Worm (Caenorhabditis elegans) whole organism, early embryonic: ENCODE results near the gene enpp-1.

Source experiments
- F13C5.2 ChIP-seq: sonication (generic microtip); optimal IDR thresholded peaks from 2 replicates; lab custom pipeline; 2017; ENCODE audit warnings: mild to moderate bottlenecking, missing genetic modification characterization, inconsistent platforms, missing compliant biosample characterization
- aly-1 ChIP-seq: sonication (generic microtip); optimal IDR thresholded peaks from 2 replicates; lab custom pipeline; 2016; ENCODE audit warnings: missing genetic modification characterization, missing compliant biosample characterization
- ama-1 ChIP-seq: fragments of 150-350 bp; optimal IDR thresholded peaks from 2 replicates; lab custom pipeline; 2014
- ceh-13 ChIP-seq: fragments of 200-800 bp; sonication (Bioruptor generic); optimal IDR thresholded peaks from 2 replicates; lab custom pipeline; 2018; ENCODE audit warnings: mild to moderate bottlenecking, missing genetic modification characterization, missing compliant biosample characterization
- ets-7 ChIP-seq: sonication (generic microtip); optimal IDR thresholded peaks from 2 replicates; lab custom pipeline; 2016; ENCODE audit warnings: missing genotype, missing genetic modification characterization, missing compliant biosample characterization
- flt-1 ChIP-seq: fragments of 200-800 bp; sonication (Bioruptor generic); IDR thresholded peaks from 2 replicates; pipeline ENCODE4 v1.3.6; 2022; ENCODE audit warnings: missing genetic modification characterization, missing compliant biosample characterization
- scrt-1 ChIP-seq: fragments of 200-800 bp; sonication (Bioruptor generic); IDR thresholded peaks from 2 replicates; pipeline ENCODE4 v1.3.6; 2022; ENCODE audit warnings: missing genetic modification characterization, missing compliant biosample characterization
- sea-1 ChIP-seq: fragments of 200-800 bp; sonication (Bioruptor generic); conservative IDR thresholded peaks from 2 replicates; pipeline ENCODE4 v1.3.6; 2022; ENCODE audit warnings: missing genetic modification characterization, missing compliant biosample characterization

DNA sequence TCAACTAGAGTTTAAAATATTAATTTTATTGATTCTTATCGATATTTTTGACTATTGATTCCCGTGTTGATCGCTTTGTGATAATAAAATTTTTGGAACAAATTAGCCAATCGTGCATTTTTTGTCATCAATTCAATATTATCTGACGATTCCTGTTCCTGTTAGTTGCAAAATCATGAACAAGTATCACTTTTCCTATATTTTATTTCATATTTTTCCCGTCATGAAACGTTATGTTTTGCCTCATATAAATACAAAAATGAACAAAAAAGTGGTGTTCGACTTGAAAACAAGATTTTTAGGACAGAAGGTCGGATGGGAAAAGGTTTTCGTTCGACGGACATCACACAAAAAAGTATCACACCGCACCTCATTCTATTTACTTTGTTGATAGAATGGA lies 10.0 kb upstream of the enpp-1 start, which contains the start of gene C13C4.6:
- TF ChIP-seq ets-7 = no peak
- no peak for TF ChIP-seq ama-1 (lab: Kevin White, UChicago)
- TF ChIP-seq sea-1 (GFP tag; lab: Robert Waterston, UW) = no peak
- no peak for TF ChIP-seq F13C5.2 (tag; lab: Kevin White, UChicago)
- TF ChIP-seq ceh-13 (GFP tag; lab: Kevin White, UChicago) = no peak
- no peak for TF ChIP-seq aly-1 (tag; lab: Kevin White, UChicago)
- TF ChIP-seq flt-1 (GFP tag; lab: Robert Waterston, UW) = no peak
- no peak for TF ChIP-seq scrt-1 (GFP tag; lab: Robert Waterston, UW)
